Fruit fly (Drosophila melanogaster): ENCODE data around the gene CG31445.

- TF ChIP-seq foxo (GFP tag; optimal IDR thresholded peaks at IDR 0.05) (no peak), psq (GFP tag; optimal IDR thresholded peaks at IDR 0.05) (no peak), h (GFP tag; optimal IDR thresholded peaks at IDR 0.05) (no peak), lola (GFP tag; optimal IDR thresholded peaks at IDR 0.05) (no peak), sv (GFP tag; optimal IDR thresholded peaks at IDR 0.05) (no peak), usp (GFP tag; optimal IDR thresholded peaks at IDR 0.05) (no peak), OdsH (GFP tag; optimal IDR thresholded peaks at IDR 0.05) (no peak), Sp1 (GFP tag; optimal IDR thresholded peaks at IDR 0.05) (no peak), Dif (GFP tag; optimal IDR thresholded peaks at IDR 0.05; ENCODE audit: partially characterized antibody) (no peak), CG32264 (GFP tag; optimal IDR thresholded peaks at IDR 0.05) (no peak)
Measured at dm6 chr3R:29216484-29216863, 28.2 kb downstream of the CG31445 start.
